Worm (Caenorhabditis elegans) whole organism, dauer: ENCODE results near the gene srd-26.
"Not testable (repeated sequence)": the region's sequence is repeated elsewhere in the genome, so short reads cannot be mapped to it uniquely, and the experiment has no call there.

Source experiments
- unc-62 ChIP-seq: sonication (generic microtip); optimal IDR thresholded peaks from 2 replicates; lab custom pipeline; 2017; ENCODE audit warnings: missing biosample characterization, missing genetic modification reagents, missing genetic modification characterization

Gene srd-26

DNA sequence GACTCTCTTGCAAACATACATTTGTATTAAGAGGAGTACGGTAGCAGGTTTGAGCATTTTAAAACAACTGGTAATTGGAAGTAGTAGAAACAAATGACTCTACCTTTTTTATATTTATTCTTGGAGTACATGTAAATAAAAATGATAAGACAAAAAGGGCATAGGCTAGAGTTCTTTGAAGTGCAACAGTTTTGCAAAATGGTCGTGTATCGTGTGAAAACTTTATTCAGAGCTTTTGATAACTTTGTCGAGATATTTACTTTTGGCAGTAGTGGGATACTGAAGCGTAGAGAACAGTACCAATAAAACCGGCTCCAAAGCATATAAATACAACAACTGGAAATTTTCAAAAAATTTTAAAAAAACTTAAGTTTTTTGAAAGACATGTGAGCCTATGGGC lies 3.8 kb upstream of the srd-26 start, which contains the start of gene cest-1.1:
cest-1.1 (minus strand) TSS at position 101 of the 400 bp plus-strand sequence.
- no peak for TF ChIP-seq unc-62 (GFP tag; lab: Kevin White, UChicago)

ce11 chrV:14165745-14166144 lies 2.9 kb upstream of the srd-26 start:
- TF ChIP-seq unc-62 (GFP tag; lab: Kevin White, UChicago): no peak

DNA sequence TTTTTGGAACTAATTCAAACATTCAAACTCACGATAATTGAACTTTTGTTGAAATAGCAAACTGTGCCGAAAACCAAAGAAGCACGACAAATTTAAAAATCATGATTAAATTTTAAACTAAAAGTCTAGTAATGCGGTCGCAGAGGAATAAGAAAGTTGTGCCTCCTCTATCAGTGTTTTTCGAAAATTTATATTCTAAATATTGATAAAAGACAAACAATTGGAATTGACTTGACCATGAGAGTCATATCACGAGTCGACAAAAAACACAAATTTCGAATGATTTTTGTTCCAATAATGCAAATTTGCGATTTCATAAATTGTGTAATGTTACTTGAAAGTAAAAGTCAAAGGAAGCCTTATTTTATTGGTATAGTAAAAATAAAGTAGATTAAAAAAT lies 2.1 kb downstream of the srd-26 start, which contains the start of gene cest-1.2:
cest-1.2 (minus strand) TSS at position 165 of the 400 bp plus-strand sequence.
- no peak for TF ChIP-seq unc-62 (GFP tag; lab: Kevin White, UChicago)

- no peak for TF ChIP-seq unc-62 (GFP tag; lab: Kevin White, UChicago)
These were observed 6.3 kb downstream of the srd-26 start, which contains the start of gene AH10.2 for ce11 chrV:14156468-14156867. Gene AH10.2 (plus strand): TSS chrV:14156768.

DNA sequence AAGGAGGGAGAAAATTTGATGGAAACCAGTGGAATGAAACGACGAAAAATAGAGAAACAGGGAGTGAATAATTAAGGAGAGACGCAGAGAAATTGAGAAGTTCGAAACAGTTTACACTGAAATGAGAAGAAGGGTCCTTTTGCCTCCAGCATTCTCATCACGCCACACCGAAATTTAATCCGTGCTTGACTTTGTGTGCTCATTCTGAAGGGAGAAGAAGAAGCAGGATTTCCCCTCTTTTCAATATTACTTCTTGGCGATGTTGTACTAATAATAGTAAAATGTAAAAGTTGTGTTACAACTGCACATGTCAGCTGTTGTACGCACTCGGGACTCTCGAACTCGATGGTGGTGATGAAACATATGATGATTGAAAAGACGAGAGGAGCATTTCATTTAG lies 9.2 kb downstream of the srd-26 start:
- no peak for TF ChIP-seq unc-62 (GFP tag; lab: Kevin White, UChicago)

- no peak for TF ChIP-seq unc-62 (GFP tag; lab: Kevin White, UChicago)
These were observed 11.8 kb downstream of the srd-26 start for ce11 chrV:14150966-14151365.

DNA sequence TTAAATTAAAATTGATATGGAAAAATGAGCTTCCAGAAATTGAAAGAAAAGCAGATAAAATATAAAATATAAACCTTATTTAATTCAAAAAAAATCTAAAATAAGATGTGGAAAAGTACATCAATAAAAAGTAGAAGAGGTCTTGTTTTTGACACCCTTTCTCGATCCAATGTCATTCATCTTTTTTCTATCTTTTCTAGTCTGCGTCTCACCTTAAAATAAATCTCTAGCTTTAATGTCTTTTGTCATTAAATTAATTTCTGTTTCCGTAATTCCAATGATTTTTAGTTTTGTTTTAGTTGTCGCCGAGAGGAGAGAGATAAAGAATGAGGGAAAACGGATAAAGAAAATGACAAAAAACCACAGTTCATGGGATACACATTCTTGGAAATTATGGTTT lies 13.7 kb downstream of the srd-26 start:
- no peak for TF ChIP-seq unc-62 (GFP tag; lab: Kevin White, UChicago)

ce11 chrV:14147114-14147513 lies 15.7 kb downstream of the srd-26 start:
- TF ChIP-seq unc-62 (GFP tag; lab: Kevin White, UChicago): no peak

DNA sequence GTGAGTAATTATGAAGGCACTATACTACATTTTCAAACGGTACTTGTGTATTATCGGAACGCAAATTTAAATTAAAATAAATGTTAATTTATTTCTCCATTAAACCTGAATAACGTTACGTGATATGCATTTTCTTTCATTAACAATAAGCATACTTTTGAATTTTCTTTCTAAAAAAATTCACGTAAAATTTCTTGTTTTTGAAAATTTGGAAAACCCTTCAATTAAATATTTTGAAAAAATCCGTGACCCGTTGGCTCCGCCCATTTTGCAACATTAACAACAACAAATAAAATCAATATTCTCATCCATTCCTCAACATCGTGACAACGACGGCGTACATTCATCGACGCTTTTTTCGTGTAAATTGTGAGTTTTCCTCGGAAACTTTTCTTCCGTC lies 16.6 kb downstream of the srd-26 start, which contains the start of gene acs-10:
acs-10 (plus strand) TSS at position 301 of the 400 bp plus-strand sequence.
- TF ChIP-seq unc-62 (GFP tag; lab: Kevin White, UChicago): no peak

DNA sequence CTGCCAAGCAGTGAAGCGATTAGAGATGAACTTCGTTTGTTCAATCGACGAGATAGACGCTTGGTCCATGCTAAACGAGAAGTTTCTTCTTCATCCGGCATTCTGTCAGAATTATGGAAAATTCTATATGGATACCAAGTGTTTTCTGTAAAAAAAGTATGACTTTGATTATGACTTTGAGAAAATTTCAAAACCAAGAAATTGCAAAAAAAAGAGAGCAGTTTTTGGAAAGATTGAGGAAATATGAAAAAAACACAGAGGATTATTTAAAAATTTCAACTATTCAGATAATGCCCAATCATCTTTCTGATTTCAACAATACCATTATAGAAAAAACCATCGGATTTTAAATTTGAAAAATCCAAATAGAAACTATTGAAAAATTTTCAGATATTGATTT lies 17.5 kb downstream of the srd-26 start, which contains the start of gene par-1:
par-1 (minus strand) TSS at position 101 of the 400 bp plus-strand sequence.
- no peak for TF ChIP-seq unc-62 (GFP tag; lab: Kevin White, UChicago)

- no peak for TF ChIP-seq unc-62 (GFP tag; lab: Kevin White, UChicago)
These were observed 19.2 kb downstream of the srd-26 start for ce11 chrV:14143634-14144033.

DNA sequence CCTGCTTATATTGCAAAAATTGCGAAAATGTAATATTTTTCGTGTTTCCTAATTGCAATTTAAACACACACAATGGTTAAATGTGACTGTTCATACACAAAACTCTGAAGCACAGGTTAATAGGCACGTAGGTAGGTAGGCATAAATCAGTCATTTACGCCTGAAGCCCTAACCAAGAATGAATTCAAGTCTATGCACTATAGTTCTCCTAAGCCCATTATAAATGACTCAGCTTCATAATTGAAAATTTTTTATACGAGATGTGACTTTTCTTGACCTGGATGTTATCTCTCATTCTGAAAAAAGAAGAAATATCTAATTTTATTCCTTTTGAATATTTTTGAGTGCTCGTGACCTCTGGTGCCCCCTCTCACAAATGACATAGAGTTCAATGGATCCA lies 21.0 kb downstream of the srd-26 start:
- TF ChIP-seq unc-62 (GFP tag; lab: Kevin White, UChicago): no peak

ce11 chrV:14140733-14141132 lies 22.1 kb downstream of the srd-26 start:
- TF ChIP-seq unc-62 (GFP tag; lab: Kevin White, UChicago): no peak

DNA sequence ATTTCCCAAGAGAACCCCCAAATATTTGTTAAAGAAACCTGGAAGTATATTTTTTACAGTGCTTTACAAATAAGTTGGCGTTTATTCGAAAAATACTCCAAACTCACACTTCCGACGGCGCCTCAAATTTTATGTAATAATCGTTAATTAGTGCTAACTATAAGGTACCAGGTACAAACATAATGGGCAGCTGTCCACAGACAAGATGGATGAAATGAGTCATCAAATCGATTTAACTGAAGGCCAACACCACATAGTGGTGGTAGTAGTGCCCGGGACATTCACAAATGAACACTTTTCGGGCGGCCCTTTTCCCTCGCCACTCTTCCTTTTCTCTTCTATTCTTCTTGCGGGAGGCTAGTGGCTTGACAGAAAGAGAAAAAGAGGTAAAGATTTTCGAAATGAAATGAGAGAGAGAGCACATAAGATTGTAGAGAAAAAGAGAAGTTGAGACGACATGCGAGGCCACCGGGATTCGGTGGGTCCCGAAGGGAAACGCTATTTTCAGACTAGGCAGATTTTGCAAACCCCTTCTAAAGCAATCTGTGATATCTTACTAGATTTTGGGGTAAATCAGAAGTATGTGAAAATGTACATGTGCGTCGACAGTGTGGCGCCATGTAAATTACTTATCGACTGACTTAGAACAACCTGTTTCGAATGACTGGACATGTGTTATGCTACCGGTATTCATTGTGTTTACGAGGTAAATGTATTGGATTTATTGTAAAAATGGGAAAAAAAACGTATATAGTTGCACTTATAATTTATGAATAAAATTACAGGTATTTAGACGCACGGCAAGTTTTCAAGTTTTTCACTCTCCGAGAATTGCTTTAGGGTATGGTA lies 23.3 kb downstream of the srd-26 start:
- TF ChIP-seq unc-62 (GFP tag; lab: Kevin White, UChicago): no peak

DNA sequence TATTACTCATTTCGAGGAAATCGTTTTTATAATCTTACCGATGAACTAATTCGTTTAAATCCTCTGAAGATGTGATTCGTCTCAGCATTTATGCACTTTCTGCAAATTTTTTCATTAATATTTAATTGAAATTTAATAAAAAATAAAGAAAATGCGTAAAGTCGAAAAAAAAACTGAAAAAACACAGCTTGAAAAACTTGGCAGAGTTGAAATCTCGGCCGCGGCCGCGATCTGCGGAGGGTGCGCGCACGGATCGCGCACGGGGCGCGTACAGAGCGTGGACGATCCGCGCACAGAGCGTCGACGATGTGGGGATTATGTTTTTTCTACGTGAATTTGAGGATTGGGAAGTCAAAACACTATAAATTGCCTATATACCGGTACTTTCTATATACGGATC lies 25.0 kb downstream of the srd-26 start, which contains the start of gene AH10.4:
AH10.4 (minus strand) TSS at position 101 of the 400 bp plus-strand sequence.
- not testable (repeated sequence) for TF ChIP-seq unc-62 (GFP tag; lab: Kevin White, UChicago)

- TF ChIP-seq unc-62 (GFP tag; lab: Kevin White, UChicago): no peak
These were observed 26.7 kb downstream of the srd-26 start for ce11 chrV:14136152-14136551.
